Worm (Caenorhabditis elegans) whole organism, L1 larva: Measurements from ENCODE around the gene C34C12.9.

Experiments
- C04F5.9 ChIP-seq: sonication (generic microtip); optimal IDR thresholded peaks from 2 replicates; lab custom pipeline; 2016; ENCODE audit warnings: missing genetic modification characterization, missing compliant biosample characterization
- C34B4.2 ChIP-seq: sonication (generic microtip); optimal IDR thresholded peaks from 2 replicates; lab custom pipeline; 2017; ENCODE audit warnings: mild to moderate bottlenecking, missing genetic modification characterization, missing compliant biosample characterization
- Y116A8C.19 ChIP-seq: sonication (generic microtip); optimal IDR thresholded peaks from 2 replicates; lab custom pipeline; 2016; ENCODE audit warnings: missing compliant biosample characterization, missing genetic modification characterization, borderline replicate concordance
- aha-1 ChIP-seq: fragments of 150-350 bp; optimal IDR thresholded peaks from 2 replicates; lab custom pipeline; 2014; ENCODE audit warnings: missing biosample characterization, missing genetic modification characterization
- blmp-1 ChIP-seq: fragments of 150-350 bp; optimal IDR thresholded peaks from 2 replicates; lab custom pipeline; 2014; ENCODE audit warnings: missing biosample characterization, missing genetic modification characterization
- ceh-8 ChIP-seq: fragments of 200-800 bp; sonication (Bioruptor generic); optimal IDR thresholded peaks from 2 replicates; lab custom pipeline; 2018; ENCODE audit warnings: mild to moderate bottlenecking, missing genetic modification characterization, moderate library complexity, missing compliant biosample characterization
- dsc-1 ChIP-seq: sonication (generic microtip); optimal IDR thresholded peaks from 2 replicates; lab custom pipeline; 2016; ENCODE audit warnings: mild to moderate bottlenecking, missing genetic modification characterization, missing compliant biosample characterization
- efl-1 ChIP-seq, 4 experiments: fragments of 150-350 bp; optimal IDR thresholded peaks in 3 of 4; peaks in 1 of 4; 1 replicate in 1 of 4; 2 replicates in 3 of 4; lab custom pipeline; 2014; ENCODE audit warnings: missing biosample characterization in 2 of 4, missing genetic modification characterization in 2 of 4, missing genetic modification reagents in 2 of 4
- efl-3 ChIP-seq: fragments of 200-800 bp; sonication (Bioruptor generic); optimal IDR thresholded peaks from 2 replicates; lab custom pipeline; 2018; ENCODE audit warnings: mild to moderate bottlenecking, missing genetic modification characterization, missing compliant biosample characterization
- egl-13 ChIP-seq: sonication (generic microtip); optimal IDR thresholded peaks from 2 replicates; lab custom pipeline; 2016; ENCODE audit warnings: missing genotype, missing genetic modification reagents, missing genetic modification characterization, missing compliant biosample characterization
- elt-2 ChIP-seq: sonication (generic microtip); optimal IDR thresholded peaks from 2 replicates; lab custom pipeline; 2016; ENCODE audit warnings: missing genetic modification characterization, mild to moderate bottlenecking, inconsistent platforms, missing compliant biosample characterization, missing genetic modification reagents
- elt-3 ChIP-seq, 6 experiments: fragments of 150-350 bp in 1 of 6; sonication (generic microtip); optimal IDR thresholded peaks; 2 replicates each; lab custom pipeline; 2017 to 2018; ENCODE audit warnings: missing biosample characterization in 6 of 6, missing genetic modification characterization in 6 of 6, inconsistent platforms in 1 of 6
- fkh-4 ChIP-seq: sonication (generic microtip); optimal IDR thresholded peaks from 2 replicates; lab custom pipeline; 2016; ENCODE audit warnings: missing compliant biosample characterization, missing genetic modification characterization, borderline replicate concordance
- fos-1 ChIP-seq: fragments of 150-350 bp; optimal IDR thresholded peaks from 2 replicates; lab custom pipeline; 2014; ENCODE audit warnings: missing biosample characterization, missing genetic modification characterization
- hlh-17 ChIP-seq: fragments of 200-800 bp; sonication (Bioruptor generic); optimal IDR thresholded peaks from 2 replicates; lab custom pipeline; 2018; ENCODE audit warnings: missing genetic modification characterization, mild to moderate bottlenecking, missing compliant biosample characterization, moderate library complexity, borderline replicate concordance
- jun-1 ChIP-seq: fragments of 150-350 bp; optimal IDR thresholded peaks from 2 replicates; lab custom pipeline; 2014; ENCODE audit warnings: missing biosample characterization, missing genetic modification reagents, missing genetic modification characterization
- lin-13 ChIP-seq: fragments of 150-350 bp; optimal IDR thresholded peaks from 2 replicates; lab custom pipeline; 2014; ENCODE audit warnings: missing biosample characterization, missing genetic modification reagents, missing genetic modification characterization
- lin-14 ChIP-seq: fragments of 200-800 bp; sonication (Bioruptor generic); optimal IDR thresholded peaks from 2 replicates; lab custom pipeline; 2018; ENCODE audit warnings: mild to moderate bottlenecking, missing genetic modification characterization, moderate library complexity, missing compliant biosample characterization
- lin-35 ChIP-seq, 2 experiments: fragments of 150-350 bp; optimal IDR thresholded peaks; 2 replicates each; lab custom pipeline; 2014; ENCODE audit warnings: missing biosample characterization in 2 of 2, missing genetic modification characterization in 2 of 2, missing genetic modification reagents in 2 of 2
- lin-39 ChIP-seq: fragments of 150-350 bp; optimal IDR thresholded peaks from 2 replicates; lab custom pipeline; 2014; ENCODE audit warnings: missing biosample characterization, missing genetic modification reagents, missing genetic modification characterization
- lsy-2 ChIP-seq, 2 experiments: fragments of 150-350 bp; optimal IDR thresholded peaks; 2 replicates each; lab custom pipeline; 2014; ENCODE audit warnings: missing biosample characterization in 2 of 2, missing genetic modification characterization in 2 of 2
- mdl-1 ChIP-seq, 2 experiments: fragments of 150-350 bp; optimal IDR thresholded peaks; 2 replicates each; lab custom pipeline; 2014 to 2017; ENCODE audit warnings: missing biosample characterization in 2 of 2, missing genetic modification characterization in 2 of 2, inconsistent platforms in 1 of 2
- mef-2 ChIP-seq: fragments of 150-350 bp; optimal IDR thresholded peaks from 2 replicates; lab custom pipeline; 2014; ENCODE audit warnings: missing biosample characterization, missing genetic modification characterization
- nhr-20 ChIP-seq: sonication (generic microtip); optimal IDR thresholded peaks from 2 replicates; lab custom pipeline; 2016; ENCODE audit warnings: mild to moderate bottlenecking, missing genetic modification characterization, missing compliant biosample characterization
- nhr-237 ChIP-seq: fragments of 150-350 bp; optimal IDR thresholded peaks from 2 replicates; lab custom pipeline; 2014; ENCODE audit warnings: missing biosample characterization, missing genetic modification characterization
- nhr-28 ChIP-seq: fragments of 150-350 bp; optimal IDR thresholded peaks from 2 replicates; lab custom pipeline; 2014; ENCODE audit warnings: missing biosample characterization, missing genetic modification characterization
- nhr-47 ChIP-seq: sonication (generic microtip); optimal IDR thresholded peaks from 2 replicates; lab custom pipeline; 2016; ENCODE audit warnings: mild to moderate bottlenecking, missing genetic modification characterization, moderate library complexity, missing compliant biosample characterization
- nhr-71 ChIP-seq: sonication (generic microtip); optimal IDR thresholded peaks from 2 replicates; lab custom pipeline; 2016; ENCODE audit warnings: mild to moderate bottlenecking, missing genetic modification characterization, moderate library complexity, missing compliant biosample characterization
- nhr-76 ChIP-seq: sonication (generic microtip); optimal IDR thresholded peaks from 2 replicates; lab custom pipeline; 2017; ENCODE audit warnings: missing biosample characterization, missing genetic modification characterization
- nhr-77 ChIP-seq: fragments of 150-350 bp; optimal IDR thresholded peaks from 2 replicates; lab custom pipeline; 2014; ENCODE audit warnings: missing biosample characterization, missing genetic modification characterization
- nhr-84 ChIP-seq: sonication (generic microtip); optimal IDR thresholded peaks from 2 replicates; lab custom pipeline; 2017; ENCODE audit warnings: missing biosample characterization, missing genetic modification characterization
- nhr-90 ChIP-seq: sonication (generic microtip); optimal IDR thresholded peaks from 2 replicates; lab custom pipeline; 2016; ENCODE audit warnings: mild to moderate bottlenecking, missing genetic modification characterization, missing compliant biosample characterization; ENCODE audit not compliant: poor library complexity
- pqm-1 ChIP-seq: sonication (generic microtip); optimal IDR thresholded peaks from 3 replicates; lab custom pipeline; 2017; ENCODE audit warnings: missing biosample characterization, missing genetic modification characterization
- rnt-1 ChIP-seq: sonication (generic microtip); optimal IDR thresholded peaks from 2 replicates; lab custom pipeline; 2016; ENCODE audit warnings: mild to moderate bottlenecking, missing genetic modification characterization, moderate library complexity, missing compliant biosample characterization
- snpc-4 ChIP-seq: fragments of 150-350 bp; optimal IDR thresholded peaks from 2 replicates; lab custom pipeline; 2014; ENCODE audit warnings: missing biosample characterization, missing genetic modification characterization
- snu-23 ChIP-seq: sonication (generic microtip); optimal IDR thresholded peaks from 2 replicates; lab custom pipeline; 2016; ENCODE audit warnings: missing genetic modification characterization, missing compliant biosample characterization
- sox-4 ChIP-seq: sonication (generic microtip); optimal IDR thresholded peaks from 2 replicates; lab custom pipeline; 2016; ENCODE audit warnings: missing genetic modification characterization, missing compliant biosample characterization
- tbx-2 ChIP-seq: sonication (generic microtip); optimal IDR thresholded peaks from 2 replicates; lab custom pipeline; 2016; ENCODE audit warnings: missing genetic modification characterization, missing compliant biosample characterization
- tlp-1 ChIP-seq: fragments of 150-350 bp; optimal IDR thresholded peaks from 2 replicates; lab custom pipeline; 2014; ENCODE audit warnings: missing biosample characterization, missing genetic modification characterization
- unc-30 ChIP-seq: sonication (generic microtip); optimal IDR thresholded peaks from 2 replicates; lab custom pipeline; 2017; ENCODE audit warnings: missing biosample characterization, missing genetic modification characterization
- unc-86 ChIP-seq: sonication (generic microtip); optimal IDR thresholded peaks from 2 replicates; lab custom pipeline; 2016; ENCODE audit warnings: missing genetic modification characterization, missing compliant biosample characterization
- xbp-1 ChIP-seq: sonication (generic microtip); optimal IDR thresholded peaks from 2 replicates; lab custom pipeline; 2016; ENCODE audit warnings: missing genetic modification characterization, missing compliant biosample characterization

Gene C34C12.9

ce11 chrIII:3475497-3475896 is at the start of gene C34C12.9:
TSS of gene C34C12.9 (minus strand) at chrIII:3475512.
- TF ChIP-seq unc-86 (tag; lab: Kevin White, UChicago) (no peak), C04F5.9 (no peak), fos-1 (tag; lab: Kevin White, UChicago) (no peak), xbp-1 (tag; lab: Kevin White, UChicago) (no peak), lsy-2 (tag; optimal IDR thresholded peaks at IDR 0.05; lab: Kevin White, UChicago) (no peak), snpc-4 (no peak), lin-13 (no peak), ceh-8 (GFP tag; lab: Kevin White, UChicago) (no peak), Y116A8C.19 (tag; lab: Kevin White, UChicago) (no peak), efl-1 (optimal IDR thresholded peaks at IDR 0.05; lab: Kevin White, UChicago) (no peak), efl-1 (GFP tag; optimal IDR thresholded peaks at IDR 0.05 in 1 of 2; lab: Kevin White, UChicago) (no peak), nhr-237 (no peak), nhr-76 (no peak), egl-13 (tag; lab: Kevin White, UChicago) (no peak), fkh-4 (tag; lab: Kevin White, UChicago) (no peak), hlh-17 (GFP tag; lab: Kevin White, UChicago) (no peak), tlp-1 (tag; lab: Kevin White, UChicago) (no peak), rnt-1 (tag; lab: Kevin White, UChicago) (no peak), nhr-90 (tag; lab: Kevin White, UChicago) (no peak), mef-2 (no peak), elt-2 (peak; percentile 30), dsc-1 (tag; lab: Kevin White, UChicago) (no peak), pqm-1 (tag; lab: Kevin White, UChicago) (peak; percentile 5), unc-30 (tag; lab: Kevin White, UChicago) (no peak), nhr-77 (tag; lab: Kevin White, UChicago) (no peak), nhr-84 (no peak), blmp-1 (peak; percentile 33)

ce11 chrIII:3523363-3523762 is 48.1 kb upstream of the C34C12.9 start:
- TF ChIP-seq efl-1 (optimal IDR thresholded peaks at IDR 0.05; lab: Kevin White, UChicago) (no peak), efl-1 (GFP tag; optimal IDR thresholded peaks at IDR 0.05 in 1 of 2; lab: Kevin White, UChicago) (peak in 1 of 2 experiments; percentile 49), tbx-2 (tag; lab: Kevin White, UChicago) (no peak)

- TF ChIP-seq nhr-90 (tag; lab: Kevin White, UChicago) (peak; percentile 11), elt-2 (peak; percentile 76), sox-4 (tag; lab: Kevin White, UChicago) (no peak), nhr-47 (no peak), blmp-1 (peak; percentile 71), nhr-20 (tag; lab: Kevin White, UChicago) (peak; percentile 25), jun-1 (tag; lab: Kevin White, UChicago) (no peak), nhr-28 (tag; lab: Kevin White, UChicago) (no peak), elt-3 (tag; optimal IDR thresholded peaks at IDR 0.05; lab: Kevin White, UChicago) (no peak), mdl-1 (tag; optimal IDR thresholded peaks at IDR 0.05; lab: Kevin White, UChicago) (peak in 1 of 2 experiments; percentile 56), snu-23 (GFP tag; lab: Kevin White, UChicago) (peak; percentile 18), lin-35 (GFP tag; optimal IDR thresholded peaks at IDR 0.05; lab: Kevin White, UChicago) (peak in 1 of 2 experiments; percentile 44), efl-3 (GFP tag; lab: Kevin White, UChicago) (no peak), lin-39 (tag; lab: Kevin White, UChicago) (no peak), C34B4.2 (tag; lab: Kevin White, UChicago) (no peak), lin-14 (peak; percentile 10), aha-1 (no peak), nhr-71 (tag; lab: Kevin White, UChicago) (peak; percentile 27)
Measured at ce11 chrIII:3520417-3520816, 45.1 kb upstream of the C34C12.9 start.
